Worm (Caenorhabditis elegans): ENCODE measurements around the gene C39E9.8.

Gene C39E9.8

DNA sequence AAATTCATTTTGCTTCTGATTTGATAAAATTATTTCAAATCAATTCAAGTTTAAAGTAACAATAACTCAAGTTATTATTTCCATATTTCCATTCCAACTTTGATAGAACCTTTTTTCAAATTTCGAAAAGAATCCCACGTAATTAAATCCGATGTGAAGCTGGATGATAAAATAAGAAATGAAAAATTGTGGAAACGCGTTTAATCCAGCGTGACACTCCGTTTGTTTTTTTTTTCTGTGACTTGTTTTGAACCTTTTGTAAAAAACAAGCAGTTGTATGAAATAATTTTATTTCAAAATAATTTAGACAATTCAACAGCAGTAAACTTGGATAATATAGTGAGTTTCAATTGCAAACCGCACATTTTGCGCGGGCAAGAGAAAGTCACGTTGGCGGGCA, 26.7 kb upstream of the C39E9.8 start, which contains the start of gene F49E11.7:
Gene F49E11.7 (plus strand): TSS at position 301 of the 400 bp plus-strand sequence.
- no peak for TF ChIP-seq flh-1 (GFP tag; optimal IDR thresholded peaks at IDR 0.05)
- no peak for TF ChIP-seq nhr-237 (tag; optimal IDR thresholded peaks at IDR 0.05)
- no peak for TF ChIP-seq ces-1 (GFP tag; optimal IDR thresholded peaks at IDR 0.05)
- no peak for TF ChIP-seq lin-32 (GFP tag; optimal IDR thresholded peaks at IDR 0.05)
- no peak for TF ChIP-seq nhr-12 (tag; optimal IDR thresholded peaks at IDR 0.05)
- TF ChIP-seq unc-62 (GFP tag; optimal IDR thresholded peaks at IDR 0.05) = no peak
- TF ChIP-seq lsy-2 (tag; optimal IDR thresholded peaks at IDR 0.05) = no peak
- no peak for TF ChIP-seq mab-5 (tag; optimal IDR thresholded peaks at IDR 0.05)
- no peak for TF ChIP-seq ztf-11 (tag; optimal IDR thresholded peaks at IDR 0.05)
- no peak for TF ChIP-seq nhr-76 (tag; optimal IDR thresholded peaks at IDR 0.05)
- no peak for TF ChIP-seq sptf-1 (tag; optimal IDR thresholded peaks at IDR 0.05)
- no peak for TF ChIP-seq cnd-1 (tag; optimal IDR thresholded peaks at IDR 0.05)
- TF ChIP-seq nhr-2 (tag; optimal IDR thresholded peaks at IDR 0.05) = no peak
- TF ChIP-seq pha-4 (tag; optimal IDR thresholded peaks at IDR 0.05) = no peak
- no peak for TF ChIP-seq M03D4.4 (tag; optimal IDR thresholded peaks at IDR 0.05)
- no peak for TF ChIP-seq unc-120 (tag; optimal IDR thresholded peaks at IDR 0.05; ENCODE audit: poor library complexity, severe bottlenecking)
- no peak for TF ChIP-seq mls-2 (tag; optimal IDR thresholded peaks at IDR 0.05)
- no peak for TF ChIP-seq unc-39 (tag; optimal IDR thresholded peaks at IDR 0.05)
- no peak for TF ChIP-seq ceh-83 (GFP tag; optimal IDR thresholded peaks at IDR 0.05)
- TF ChIP-seq hlh-1 (tag; optimal IDR thresholded peaks at IDR 0.05) = no peak

DNA sequence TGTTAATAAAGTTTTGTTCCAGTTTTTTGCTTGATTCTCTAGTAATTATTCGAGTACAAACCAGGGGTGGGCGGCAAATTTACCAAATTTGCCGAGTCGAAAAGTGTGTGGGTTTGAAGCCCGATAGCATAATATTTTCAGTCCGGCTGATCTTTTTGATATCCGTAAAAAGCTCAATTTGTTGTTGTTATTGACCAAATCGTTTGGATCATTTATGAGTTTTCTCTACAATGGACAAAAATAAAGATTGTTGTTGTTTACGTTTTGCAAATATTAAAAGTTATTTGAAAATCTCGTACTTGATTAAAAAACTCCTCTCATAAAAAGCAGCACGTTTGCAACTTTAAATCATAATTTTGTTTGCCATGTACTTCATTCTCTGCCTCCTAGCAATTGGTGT, 23.2 kb upstream of the C39E9.8 start, which contains the start of gene scl-1:
Gene scl-1 (plus strand): TSS at position 301 of the 400 bp plus-strand sequence.
- no peak for TF ChIP-seq zip-8 (tag; optimal IDR thresholded peaks at IDR 0.05)
- TF ChIP-seq pha-4 (tag; optimal IDR thresholded peaks at IDR 0.05) = no peak
- TF ChIP-seq sptf-1 (tag; optimal IDR thresholded peaks at IDR 0.05) = no peak
- no peak for TF ChIP-seq bed-3 (GFP tag; optimal IDR thresholded peaks at IDR 0.05)
- no peak for TF ChIP-seq hlh-1 (tag; optimal IDR thresholded peaks at IDR 0.05)
- no peak for TF ChIP-seq tbx-8 (GFP tag; optimal IDR thresholded peaks at IDR 0.05)
- no peak for TF ChIP-seq flh-1 (GFP tag; optimal IDR thresholded peaks at IDR 0.05)
- TF ChIP-seq M03D4.4 (tag; optimal IDR thresholded peaks at IDR 0.05) = no peak
- TF ChIP-seq ham-2 (GFP tag; optimal IDR thresholded peaks at IDR 0.05) = no peak
- TF ChIP-seq snpc-4 (tag; optimal IDR thresholded peaks at IDR 0.05) = no peak
- TF ChIP-seq unc-120 (tag; optimal IDR thresholded peaks at IDR 0.05; ENCODE audit: poor library complexity, severe bottlenecking) = no peak
- no peak for TF ChIP-seq sem-2 (GFP tag; optimal IDR thresholded peaks at IDR 0.05)
- no peak for TF ChIP-seq ztf-11 (tag; optimal IDR thresholded peaks at IDR 0.05)
- no peak for TF ChIP-seq nhr-237 (tag; optimal IDR thresholded peaks at IDR 0.05)
- TF ChIP-seq lin-32 (GFP tag; optimal IDR thresholded peaks at IDR 0.05) = no peak

DNA sequence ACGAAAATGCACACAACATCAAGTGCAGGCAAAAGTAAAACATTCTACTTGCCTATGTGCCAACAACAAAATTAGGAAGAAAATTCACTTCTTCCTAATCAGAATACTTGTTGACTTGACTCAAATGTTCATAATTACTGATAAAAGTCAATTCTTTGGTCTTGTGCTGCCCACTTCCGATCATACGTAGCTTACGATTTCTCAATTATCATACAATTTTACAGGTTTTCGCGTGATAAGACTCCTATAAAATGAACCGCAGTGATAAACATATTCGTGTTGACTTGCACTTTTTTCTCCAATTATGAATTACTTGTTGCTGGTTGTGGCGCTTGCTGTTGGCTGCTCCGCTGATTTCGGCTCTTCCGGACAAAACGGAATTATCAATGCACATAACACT, 21.8 kb upstream of the C39E9.8 start, which contains the start of gene scl-2:
Gene scl-2 (plus strand): TSS at position 293 of the 400 bp plus-strand sequence.
- no peak for TF ChIP-seq bed-3 (GFP tag; optimal IDR thresholded peaks at IDR 0.05)
- TF ChIP-seq pha-4 (tag; optimal IDR thresholded peaks at IDR 0.05) = no peak
- TF ChIP-seq elt-1 (tag; optimal IDR thresholded peaks at IDR 0.05; ENCODE audit: borderline replicate concordance, insufficient read depth) = no peak
- no peak for TF ChIP-seq ceh-39 (tag; optimal IDR thresholded peaks at IDR 0.05)
- TF ChIP-seq M03D4.4 (tag; optimal IDR thresholded peaks at IDR 0.05) = no peak
- TF ChIP-seq blmp-1 (tag; optimal IDR thresholded peaks at IDR 0.05) = no peak
- TF ChIP-seq sem-2 (GFP tag; optimal IDR thresholded peaks at IDR 0.05) = no peak

DNA sequence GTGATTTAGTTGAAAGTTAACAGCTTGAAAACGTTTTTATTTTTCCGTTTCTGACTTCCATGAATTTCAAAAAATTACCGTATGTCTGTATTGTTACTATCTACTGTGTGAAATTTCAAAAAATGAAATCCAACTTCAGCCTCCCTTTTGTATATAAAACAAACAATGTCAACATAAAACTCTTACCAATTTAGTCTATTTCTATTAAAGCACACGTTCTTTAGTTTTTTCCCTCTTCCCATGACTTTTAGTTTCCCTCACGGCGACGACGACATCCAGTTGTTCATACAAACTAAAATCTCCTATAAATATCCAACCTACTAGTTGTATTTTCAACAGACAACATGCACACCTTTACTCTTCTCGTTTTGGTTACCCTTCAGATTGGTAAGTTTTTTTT, 20.0 kb upstream of the C39E9.8 start, which contains the start of gene scl-3:
Gene scl-3 (plus strand): TSS at position 301 of the 400 bp plus-strand sequence.
- no peak for TF ChIP-seq snpc-4 (tag; optimal IDR thresholded peaks at IDR 0.05)
- no peak for TF ChIP-seq hlh-1 (tag; optimal IDR thresholded peaks at IDR 0.05)
- TF ChIP-seq sptf-1 (tag; optimal IDR thresholded peaks at IDR 0.05) = no peak
- no peak for TF ChIP-seq nhr-12 (tag; optimal IDR thresholded peaks at IDR 0.05)
- TF ChIP-seq lsy-2 (tag; optimal IDR thresholded peaks at IDR 0.05) = no peak
- TF ChIP-seq blmp-1 (tag; optimal IDR thresholded peaks at IDR 0.05) = no peak
- TF ChIP-seq tbx-8 (GFP tag; optimal IDR thresholded peaks at IDR 0.05) = no peak
- no peak for TF ChIP-seq ceh-39 (tag; optimal IDR thresholded peaks at IDR 0.05)
- TF ChIP-seq sem-2 (GFP tag; optimal IDR thresholded peaks at IDR 0.05) = no peak
- no peak for TF ChIP-seq nhr-76 (tag; optimal IDR thresholded peaks at IDR 0.05)
- no peak for TF ChIP-seq zip-8 (tag; optimal IDR thresholded peaks at IDR 0.05)
- TF ChIP-seq lin-13 (tag; optimal IDR thresholded peaks at IDR 0.05) = no peak
- no peak for TF ChIP-seq ceh-83 (GFP tag; optimal IDR thresholded peaks at IDR 0.05)
- no peak for TF ChIP-seq ztf-11 (tag; optimal IDR thresholded peaks at IDR 0.05)

DNA sequence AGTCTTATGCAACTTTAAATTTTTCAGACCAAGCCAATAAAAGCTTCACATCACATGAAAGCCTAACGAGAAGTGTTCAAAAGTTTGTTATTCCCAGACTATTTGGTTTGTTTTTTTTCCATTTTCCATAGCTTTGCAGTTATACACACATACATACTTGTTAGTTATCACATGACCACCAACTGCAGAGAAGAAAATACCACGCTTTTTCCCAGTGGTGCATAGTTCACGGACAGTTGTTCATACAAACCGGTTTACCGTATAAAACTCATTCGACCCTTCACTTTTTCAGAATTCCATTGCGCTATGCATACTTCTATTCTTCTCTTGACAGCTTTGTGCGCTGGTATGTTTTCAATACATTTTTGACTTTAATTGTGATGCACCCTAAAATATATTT, 15.5 kb upstream of the C39E9.8 start, which contains the start of gene scl-5:
Gene scl-5 (plus strand): TSS at position 301 of the 400 bp plus-strand sequence.
- TF ChIP-seq bed-3 (GFP tag; optimal IDR thresholded peaks at IDR 0.05) = no peak
- no peak for TF ChIP-seq lin-32 (GFP tag; optimal IDR thresholded peaks at IDR 0.05)
- TF ChIP-seq unc-39 (tag; optimal IDR thresholded peaks at IDR 0.05) = no peak
- no peak for TF ChIP-seq mls-2 (tag; optimal IDR thresholded peaks at IDR 0.05)
- no peak for TF ChIP-seq lin-13 (tag; optimal IDR thresholded peaks at IDR 0.05)
- no peak for TF ChIP-seq elt-1 (tag; optimal IDR thresholded peaks at IDR 0.05; ENCODE audit: borderline replicate concordance, insufficient read depth)
- no peak for TF ChIP-seq ces-1 (GFP tag; optimal IDR thresholded peaks at IDR 0.05)
- no peak for TF ChIP-seq nhr-2 (tag; optimal IDR thresholded peaks at IDR 0.05)
- TF ChIP-seq sem-2 (GFP tag; optimal IDR thresholded peaks at IDR 0.05) = no peak

All from whole organism, mixed stage, embryonic.